Fruit fly (Drosophila melanogaster): ENCODE measurements around the gene CG9400.

- TF ChIP-seq CG32121 (GFP tag; IDR thresholded peaks at IDR 0.05): no peak
- TF ChIP-seq CG17806 (tag; optimal IDR thresholded peaks at IDR 0.05): no peak
- no peak for TF ChIP-seq EcR (GFP tag; optimal IDR thresholded peaks at IDR 0.05)
- TF ChIP-seq CG13204 (GFP tag; optimal IDR thresholded peaks at IDR 0.05): no peak
- TF ChIP-seq CG15710 (tag; optimal IDR thresholded peaks at IDR 0.05): peak; percentile 25
- TF ChIP-seq CG4496 (GFP tag; IDR thresholded peaks at IDR 0.05): 0 out of 3 replicates have a peak, but pooled peaks have one; percentile 17
- no peak for TF ChIP-seq Pif1B (GFP tag; optimal IDR thresholded peaks at IDR 0.05)
- TF ChIP-seq D1 (tag; optimal IDR thresholded peaks at IDR 0.05): no peak
- TF ChIP-seq CG12605 (GFP tag; IDR thresholded peaks at IDR 0.05): no peak
- no peak for TF ChIP-seq fd96Ca (GFP tag; IDR thresholded peaks at IDR 0.05)
These were observed 46.1 kb downstream of the CG9400 start, which contains the start of gene CG32599 for dm6 chrX:14242941-14243736.
